Fruit fly (Drosophila melanogaster) whole organism, wandering third instar larva: ENCODE measurements around the gene CG13449.

Source experiments
- CG9705 ChIP-seq: fragments of 200-800 bp; sonication (Bioruptor generic); optimal IDR thresholded peaks from 2 replicates; lab custom pipeline; 2018; ENCODE audit warnings: missing biosample characterization, mild to moderate bottlenecking, missing genetic modification characterization
- CrebA ChIP-seq: fragments of 200-800 bp; sonication (Bioruptor generic); optimal IDR thresholded peaks from 2 replicates; lab custom pipeline; 2016; ENCODE audit warnings: missing biosample characterization, mild to moderate bottlenecking, missing genetic modification characterization, borderline replicate concordance
- Dfd ChIP-seq: fragments of >200 bp; optimal IDR thresholded peaks from 2 replicates; lab custom pipeline; 2017; ENCODE audit warnings: missing biosample characterization, missing genetic modification characterization
- GATAd ChIP-seq: sonication (Bioruptor generic); optimal IDR thresholded peaks from 2 replicates; lab custom pipeline; 2016; ENCODE audit warnings: missing biosample characterization, missing genetic modification characterization
- HLH106 ChIP-seq: fragments of 200-800 bp; optimal IDR thresholded peaks from 3 replicates; lab custom pipeline; 2019; ENCODE audit warnings: missing biosample characterization, mild to moderate bottlenecking, missing genetic modification characterization, moderate library complexity
- Hnf4 ChIP-seq: fragments of 200-800 bp; sonication (Bioruptor generic); optimal IDR thresholded peaks from 2 replicates; lab custom pipeline; 2016; ENCODE audit warnings: missing biosample characterization, mild to moderate bottlenecking, missing genetic modification characterization
- Hr83 ChIP-seq: fragments of 200-300 bp; sonication (Bioruptor generic); optimal IDR thresholded peaks from 2 replicates; lab custom pipeline; 2016; ENCODE audit warnings: missing biosample characterization, mild to moderate bottlenecking, missing genetic modification characterization, moderate library complexity; ENCODE audit not compliant: poor library complexity, severe bottlenecking
- Jra ChIP-seq: sonication (Bioruptor generic); optimal IDR thresholded peaks from 2 replicates; lab custom pipeline; 2016; ENCODE audit warnings: missing biosample characterization, missing genetic modification characterization
- Mio ChIP-seq: sonication (Bioruptor generic); optimal IDR thresholded peaks from 2 replicates; lab custom pipeline; 2016; ENCODE audit warnings: missing biosample characterization, missing genetic modification characterization
- Myc ChIP-seq: fragments of >200 bp; optimal IDR thresholded peaks from 2 replicates; lab custom pipeline; 2017
- N ChIP-seq: fragments of >200 bp; optimal IDR thresholded peaks from 2 replicates; lab custom pipeline; 2018; ENCODE audit warnings: missing biosample characterization, missing external identifiers, missing genetic modification characterization
- OdsH ChIP-seq: fragments of 200-800 bp; sonication (Bioruptor generic); optimal IDR thresholded peaks from 2 replicates; lab custom pipeline; 2016; ENCODE audit warnings: missing biosample characterization, mild to moderate bottlenecking, missing genetic modification characterization
- Rel ChIP-seq, 2 experiments: fragments of 200-800 bp; sonication (Bioruptor generic) in 1 of 2; optimal IDR thresholded peaks; 2 replicates in 1 of 2; 3 replicates in 1 of 2; lab custom pipeline; 2016 to 2019; ENCODE audit warnings: mild to moderate bottlenecking in 2 of 2, missing biosample characterization in 2 of 2, missing genetic modification characterization in 2 of 2, moderate library complexity in 1 of 2
- Sp1 ChIP-seq: fragments of 200-800 bp; sonication (Bioruptor generic); optimal IDR thresholded peaks from 3 replicates; lab custom pipeline; 2019; ENCODE audit warnings: missing biosample characterization, mild to moderate bottlenecking, missing genetic modification characterization, moderate library complexity
- Vsx2 ChIP-seq: fragments of 200-300, 225-300 bp; sonication (Bioruptor generic); optimal IDR thresholded peaks from 2 replicates; lab custom pipeline; 2018; ENCODE audit warnings: missing biosample characterization, missing genetic modification characterization; ENCODE audit not compliant: partially characterized antibody
- brk ChIP-seq: fragments of 200-800 bp; sonication (Bioruptor generic); optimal IDR thresholded peaks from 2 replicates; lab custom pipeline; 2016; ENCODE audit warnings: missing biosample characterization, mild to moderate bottlenecking, missing genetic modification characterization
- dl ChIP-seq, 2 experiments: fragments of 175-275, 200-275 bp in 1 of 2; fragments of 200-275 bp in 1 of 2; sonication (Bioruptor generic); optimal IDR thresholded peaks; lab custom pipeline; 2018; ENCODE audit warnings: mild to moderate bottlenecking in 2 of 2, missing biosample characterization in 2 of 2, missing genetic modification characterization in 2 of 2, moderate library complexity in 2 of 2; ENCODE audit not compliant: partially characterized antibody in 2 of 2, insufficient read depth in 1 of 2
- dmrt93B ChIP-seq: fragments of 200-800 bp; sonication (Bioruptor generic); optimal IDR thresholded peaks from 2 replicates; lab custom pipeline; 2018; ENCODE audit warnings: missing biosample characterization, mild to moderate bottlenecking, missing genetic modification characterization
- dsf ChIP-seq: sonication (Bioruptor generic); optimal IDR thresholded peaks from 2 replicates; lab custom pipeline; 2016; ENCODE audit warnings: missing biosample characterization, missing genetic modification characterization, borderline replicate concordance
- foxo ChIP-seq, 2 experiments: fragments of 200-800 bp; sonication (Bioruptor generic); optimal IDR thresholded peaks; 2 replicates in 1 of 2; 3 replicates in 1 of 2; lab custom pipeline; 2016 to 2017; ENCODE audit warnings: missing biosample characterization in 2 of 2, missing genetic modification characterization in 2 of 2
- fru ChIP-seq: fragments of 200-800 bp; sonication (Bioruptor generic); optimal IDR thresholded peaks from 3 replicates; lab custom pipeline; 2016; ENCODE audit warnings: missing biosample characterization, mild to moderate bottlenecking, missing genetic modification characterization
- h ChIP-seq: fragments of 200-800 bp; sonication (Bioruptor generic); optimal IDR thresholded peaks from 3 replicates; lab custom pipeline; 2016; ENCODE audit warnings: missing biosample characterization, mild to moderate bottlenecking, missing genetic modification characterization
- jim ChIP-seq: fragments of 175-275, 200-325 bp; sonication (Bioruptor generic); optimal IDR thresholded peaks from 2 replicates; lab custom pipeline; 2016; ENCODE audit warnings: missing biosample characterization, mild to moderate bottlenecking, missing genetic modification characterization
- lola ChIP-seq: fragments of >200 bp; optimal IDR thresholded peaks from 2 replicates; lab custom pipeline; 2017; ENCODE audit warnings: missing biosample characterization, missing genetic modification characterization
- pan ChIP-seq: fragments of >200 bp; optimal IDR thresholded peaks from 2 replicates; lab custom pipeline; 2017
- psq ChIP-seq: fragments of 200-800 bp; sonication (Bioruptor generic); optimal IDR thresholded peaks from 3 replicates; lab custom pipeline; 2017; ENCODE audit warnings: missing biosample characterization, mild to moderate bottlenecking, missing genetic modification characterization, moderate library complexity
- rgr ChIP-seq: fragments of 200-800 bp; sonication (Bioruptor generic); optimal IDR thresholded peaks from 3 replicates; lab custom pipeline; 2016; ENCODE audit warnings: missing biosample characterization, mild to moderate bottlenecking, missing genetic modification characterization
- sage ChIP-seq: fragments of 200-800 bp; sonication (Bioruptor generic); optimal IDR thresholded peaks from 2 replicates; lab custom pipeline; 2016; ENCODE audit warnings: missing biosample characterization, mild to moderate bottlenecking, missing genetic modification characterization
- tai ChIP-seq: sonication (Bioruptor generic); optimal IDR thresholded peaks from 2 replicates; lab custom pipeline; 2016; ENCODE audit warnings: missing biosample characterization, missing genetic modification characterization
- usp ChIP-seq: fragments of >200 bp; optimal IDR thresholded peaks from 2 replicates; lab custom pipeline; 2017; ENCODE audit warnings: missing biosample characterization, missing genetic modification characterization

Gene CG13449

dm6 chr3L:15612728-15613127, at the start of gene CG13449:
CG13449 (minus strand) TSS chr3L:15612828.
- TF ChIP-seq fru (GFP tag; lab: Kevin White, UChicago) (no peak), dl (GFP tag; optimal IDR thresholded peaks at IDR 0.05; lab: Kevin White, UChicago; ENCODE audit: insufficient read depth in 1 of 2, partially characterized antibody in 2 of 2) (no peak), Sp1 (no peak), foxo (GFP tag; optimal IDR thresholded peaks at IDR 0.05; lab: Kevin White, UChicago) (no peak), dmrt93B (no peak), Dfd (GFP tag; lab: Kevin White, UChicago) (no peak), Jra (GFP tag; lab: Kevin White, UChicago) (no peak), Rel (GFP tag; optimal IDR thresholded peaks at IDR 0.05; lab: Kevin White, UChicago) (no peak), Rel (tag; optimal IDR thresholded peaks at IDR 0.05; lab: Kevin White, UChicago) (no peak), Mio (GFP tag; lab: Kevin White, UChicago) (no peak), rgr (GFP tag; lab: Kevin White, UChicago) (no peak), h (GFP tag; lab: Kevin White, UChicago) (no peak), CrebA (GFP tag; lab: Kevin White, UChicago) (no peak), CG9705 (GFP tag; lab: Kevin White, UChicago) (no peak), Vsx2 (GFP tag; lab: Kevin White, UChicago) (no peak), GATAd (GFP tag; lab: Kevin White, UChicago) (no peak), Hr83 (GFP tag; lab: Kevin White, UChicago) (no peak), dsf (GFP tag; lab: Kevin White, UChicago) (no peak), Myc (lab: Kevin White, UChicago) (no peak), OdsH (GFP tag; lab: Kevin White, UChicago) (no peak), usp (GFP tag; lab: Kevin White, UChicago) (no peak)

DNA sequence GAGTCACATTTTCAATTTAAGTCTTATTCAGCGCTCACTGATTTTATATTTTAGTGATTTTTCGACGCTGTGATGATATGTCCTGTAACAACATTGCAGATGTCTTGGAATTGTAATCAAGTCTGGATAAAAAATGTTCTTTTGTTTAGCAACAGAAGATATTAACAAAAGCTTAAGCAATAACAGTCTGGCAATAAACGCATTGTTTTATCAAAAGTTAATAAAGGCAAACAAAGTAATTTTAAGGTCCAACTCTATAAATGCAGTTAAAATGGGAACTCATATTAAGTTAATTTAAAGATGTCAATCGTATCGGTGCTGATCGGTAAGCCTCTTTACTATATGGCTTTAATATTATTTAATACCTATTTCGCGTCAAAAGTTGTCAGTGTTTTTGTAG, 48.9 kb upstream of the CG13449 start, which contains the start of gene CG43082:
Gene CG43082 (plus strand): TSS at position 301 of the 400 bp plus-strand sequence.
- TF ChIP-seq lola (GFP tag; lab: Kevin White, UChicago): no peak
- TF ChIP-seq CrebA (GFP tag; lab: Kevin White, UChicago): no peak
- TF ChIP-seq pan (lab: Kevin White, UChicago): no peak
- no peak for TF ChIP-seq Hnf4 (GFP tag; lab: Kevin White, UChicago)
- no peak for TF ChIP-seq dmrt93B
- no peak for TF ChIP-seq OdsH (GFP tag; lab: Kevin White, UChicago)
- no peak for TF ChIP-seq dl (GFP tag; optimal IDR thresholded peaks at IDR 0.05; lab: Kevin White, UChicago; ENCODE audit: insufficient read depth in 1 of 2, partially characterized antibody in 2 of 2)
- TF ChIP-seq N (GFP tag; lab: Kevin White, UChicago): no peak
- no peak for TF ChIP-seq sage (GFP tag; lab: Kevin White, UChicago)
- TF ChIP-seq HLH106: no peak
- no peak for TF ChIP-seq psq (GFP tag; lab: Kevin White, UChicago)
- no peak for TF ChIP-seq rgr (GFP tag; lab: Kevin White, UChicago)

DNA sequence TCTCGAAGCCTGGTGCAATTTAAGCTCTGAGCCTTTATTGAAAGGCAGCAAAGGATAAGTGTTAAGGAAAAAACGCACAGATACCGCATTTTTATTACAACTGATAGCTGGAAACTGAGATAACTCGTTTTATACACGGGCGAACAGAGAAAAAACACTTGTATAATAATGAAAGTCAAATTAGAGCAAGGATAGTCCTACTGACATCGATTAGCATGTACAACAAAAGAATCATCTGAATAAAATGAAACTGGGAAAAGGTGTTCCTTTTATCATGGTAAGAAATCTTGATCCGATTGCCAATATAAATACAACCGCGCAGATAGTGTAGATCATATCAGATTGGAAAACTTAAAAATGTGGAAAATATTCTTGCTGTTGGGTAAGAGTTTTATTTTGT, 48.3 kb upstream of the CG13449 start, which contains the start of the genes Eig71Ej and Eig71Ek:
Gene Eig71Ej (minus strand): TSS at position 101 of the 400 bp plus-strand sequence.
Gene Eig71Ek (plus strand): TSS at position 334 of the 400 bp plus-strand sequence.
- TF ChIP-seq pan (lab: Kevin White, UChicago) (no peak), jim (no peak), dl (GFP tag; optimal IDR thresholded peaks at IDR 0.05; lab: Kevin White, UChicago; ENCODE audit: insufficient read depth in 1 of 2, partially characterized antibody in 2 of 2) (no peak), tai (GFP tag; lab: Kevin White, UChicago) (no peak), HLH106 (no peak), N (GFP tag; lab: Kevin White, UChicago) (no peak), fru (GFP tag; lab: Kevin White, UChicago) (no peak), sage (GFP tag; lab: Kevin White, UChicago) (no peak), Vsx2 (GFP tag; lab: Kevin White, UChicago) (no peak), rgr (GFP tag; lab: Kevin White, UChicago) (no peak), brk (GFP tag; lab: Kevin White, UChicago) (no peak), usp (GFP tag; lab: Kevin White, UChicago) (no peak), Hr83 (GFP tag; lab: Kevin White, UChicago) (no peak), Jra (GFP tag; lab: Kevin White, UChicago) (no peak), Sp1 (no peak), Rel (GFP tag; optimal IDR thresholded peaks at IDR 0.05; lab: Kevin White, UChicago) (no peak), Rel (tag; optimal IDR thresholded peaks at IDR 0.05; lab: Kevin White, UChicago) (no peak), CG9705 (GFP tag; lab: Kevin White, UChicago) (no peak)

DNA sequence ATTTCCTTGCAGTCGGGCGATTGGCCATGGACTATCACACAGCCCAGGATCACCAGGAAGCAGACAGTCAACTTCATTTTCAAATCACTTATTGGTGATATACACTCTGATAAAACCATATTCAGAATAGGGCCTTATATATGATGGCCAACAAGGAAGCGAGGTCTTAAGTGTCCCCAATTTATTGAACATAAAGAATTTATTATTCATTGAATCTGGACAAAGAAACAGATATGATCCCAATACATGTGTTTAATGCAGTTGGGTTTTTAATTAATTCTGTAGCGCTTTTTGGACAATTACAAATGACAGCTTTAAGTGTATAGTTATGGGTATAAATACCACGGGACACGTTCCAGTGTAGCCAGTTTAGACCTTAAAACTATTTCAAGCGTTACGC, 46.7 kb upstream of the CG13449 start, which contains the start of the genes Eig71Eh and Eig71Ei:
Gene Eig71Eh (minus strand): TSS at position 101 of the 400 bp plus-strand sequence.
Gene Eig71Ei (plus strand): TSS at position 367 of the 400 bp plus-strand sequence.
- TF ChIP-seq sage (GFP tag; lab: Kevin White, UChicago): no peak
- TF ChIP-seq OdsH (GFP tag; lab: Kevin White, UChicago): no peak
- no peak for TF ChIP-seq Sp1
- TF ChIP-seq, all 38 proteins: peak for 0
